Worm (Caenorhabditis elegans) whole organism, L2 larva: ENCODE measurements around the gene hda-1.

ENCODE experiments used
- R02D3.7 ChIP-seq: fragments of 150-350 bp; optimal IDR thresholded peaks from 2 replicates; lab custom pipeline; 2014; ENCODE audit warnings: missing biosample characterization, missing genetic modification characterization
- Y55F3AM.14 ChIP-seq: fragments of 200-800 bp; sonication (Bioruptor generic); optimal IDR thresholded peaks from 2 replicates; lab custom pipeline; 2018; ENCODE audit warnings: mild to moderate bottlenecking, missing genetic modification characterization, missing compliant biosample characterization
- ZK546.5 ChIP-seq: sonication (generic microtip); optimal IDR thresholded peaks from 2 replicates; lab custom pipeline; 2017; ENCODE audit warnings: missing biosample characterization, missing genetic modification characterization
- alr-1 ChIP-seq: fragments of 150-350 bp; optimal IDR thresholded peaks from 2 replicates; lab custom pipeline; 2014; ENCODE audit warnings: missing biosample characterization, missing genetic modification characterization
- aly-2 ChIP-seq: fragments of 150-350 bp; optimal IDR thresholded peaks from 2 replicates; lab custom pipeline; 2014; ENCODE audit warnings: missing biosample characterization, missing genetic modification characterization
- ama-1 ChIP-seq: fragments of 150-350 bp; optimal IDR thresholded peaks from 2 replicates; lab custom pipeline; 2018; ENCODE audit warnings: inconsistent platforms
- blmp-1 ChIP-seq: sonication (generic microtip); optimal IDR thresholded peaks from 2 replicates; lab custom pipeline; 2017; ENCODE audit warnings: missing genetic modification characterization, mild to moderate bottlenecking, missing compliant biosample characterization, antibody characterized with exemption, moderate library complexity; ENCODE audit not compliant: insufficient read depth
- ceh-82 ChIP-seq: fragments of 150-350 bp; optimal IDR thresholded peaks from 2 replicates; lab custom pipeline; 2014; ENCODE audit warnings: missing biosample characterization, missing genetic modification characterization
- crh-2 ChIP-seq: sonication (generic microtip); optimal IDR thresholded peaks from 2 replicates; lab custom pipeline; 2017; ENCODE audit warnings: missing biosample characterization, missing genetic modification characterization
- dmd-4 ChIP-seq: sonication (generic microtip); optimal IDR thresholded peaks from 2 replicates; lab custom pipeline; 2017; ENCODE audit warnings: missing biosample characterization, missing genetic modification characterization
- egl-27 ChIP-seq: sonication (generic microtip); optimal IDR thresholded peaks from 3 replicates; lab custom pipeline; 2017; ENCODE audit warnings: missing biosample characterization, missing genetic modification reagents, missing genetic modification characterization
- elt-1 ChIP-seq: fragments of 150-350 bp; optimal IDR thresholded peaks from 2 replicates; lab custom pipeline; 2014; ENCODE audit warnings: missing biosample characterization, missing genetic modification characterization
- elt-3 ChIP-seq: sonication (generic microtip); optimal IDR thresholded peaks from 2 replicates; lab custom pipeline; 2017; ENCODE audit warnings: missing biosample characterization, missing genetic modification characterization
- fos-1 ChIP-seq: fragments of 150-350 bp; optimal IDR thresholded peaks from 2 replicates; lab custom pipeline; 2014; ENCODE audit warnings: missing biosample characterization, missing genetic modification characterization
- gmeb-1 ChIP-seq: fragments of 150-350 bp; optimal IDR thresholded peaks from 2 replicates; lab custom pipeline; 2014; ENCODE audit warnings: missing biosample characterization, missing genetic modification characterization
- lin-11 ChIP-seq: fragments of 150-350 bp; sonication (generic microtip); optimal IDR thresholded peaks from 2 replicates; lab custom pipeline; 2014; ENCODE audit warnings: missing biosample characterization, missing genetic modification characterization, inconsistent platforms, mixed read lengths
- lin-13 ChIP-seq: fragments of 150-350 bp; optimal IDR thresholded peaks from 2 replicates; lab custom pipeline; 2014; ENCODE audit warnings: missing biosample characterization, missing genetic modification reagents, missing genetic modification characterization
- lin-39 ChIP-seq: fragments of 150-350 bp; optimal IDR thresholded peaks from 2 replicates; lab custom pipeline; 2014; ENCODE audit warnings: missing biosample characterization, missing genetic modification reagents, missing genetic modification characterization
- lsy-2 ChIP-seq, 2 experiments: fragments of 150-350 bp in 1 of 2; sonication (generic microtip) in 1 of 2; optimal IDR thresholded peaks; 2 replicates each; lab custom pipeline; 2014 to 2017; ENCODE audit warnings: missing biosample characterization in 2 of 2, missing genetic modification characterization in 2 of 2
- mab-5 ChIP-seq: fragments of 150-350 bp; optimal IDR thresholded peaks from 2 replicates; lab custom pipeline; 2014; ENCODE audit warnings: missing biosample characterization, missing genetic modification characterization
- mdl-1 ChIP-seq, 2 experiments: fragments of 150-350 bp in 1 of 2; sonication (generic microtip) in 1 of 2; optimal IDR thresholded peaks; 2 replicates each; lab custom pipeline; 2017; ENCODE audit warnings: missing biosample characterization in 2 of 2, missing genetic modification characterization in 2 of 2
- nhr-10 ChIP-seq: sonication (generic microtip); optimal IDR thresholded peaks from 2 replicates; lab custom pipeline; 2017; ENCODE audit warnings: missing biosample characterization, missing genetic modification characterization
- nhr-21 ChIP-seq: fragments of 150-350 bp; optimal IDR thresholded peaks from 2 replicates; lab custom pipeline; 2014; ENCODE audit warnings: missing biosample characterization, missing genetic modification characterization
- nhr-23 ChIP-seq: fragments of 150-350 bp; optimal IDR thresholded peaks from 2 replicates; lab custom pipeline; 2014; ENCODE audit warnings: missing biosample characterization, missing genetic modification reagents, missing genetic modification characterization
- nhr-25 ChIP-seq: fragments of 150-350 bp; sonication (generic microtip); optimal IDR thresholded peaks from 3 replicates; lab custom pipeline; 2014; ENCODE audit warnings: missing biosample characterization, missing genetic modification characterization
- nhr-77 ChIP-seq: fragments of 150-350 bp; optimal IDR thresholded peaks from 2 replicates; lab custom pipeline; 2014; ENCODE audit warnings: missing biosample characterization, missing genetic modification characterization
- peb-1 ChIP-seq: fragments of 150-350 bp; optimal IDR thresholded peaks from 2 replicates; lab custom pipeline; 2014; ENCODE audit warnings: missing biosample characterization, missing genetic modification characterization
- skn-1 ChIP-seq: sonication (generic microtip); optimal IDR thresholded peaks from 2 replicates; lab custom pipeline; 2017; ENCODE audit warnings: missing biosample characterization, missing genetic modification characterization
- sma-3 ChIP-seq: sonication (generic microtip); optimal IDR thresholded peaks from 2 replicates; lab custom pipeline; 2016; ENCODE audit warnings: missing genetic modification reagents, missing genetic modification characterization, missing compliant biosample characterization
- snpc-4 ChIP-seq: fragments of 150-350 bp; optimal IDR thresholded peaks from 2 replicates; lab custom pipeline; 2014; ENCODE audit warnings: missing biosample characterization, missing genetic modification characterization
- unc-39 ChIP-seq: fragments of 150-350 bp; optimal IDR thresholded peaks from 2 replicates; lab custom pipeline; 2014; ENCODE audit warnings: missing biosample characterization, missing genetic modification characterization
- unc-55 ChIP-seq: fragments of 150-350 bp; sonication (generic microtip); optimal IDR thresholded peaks from 3 replicates; lab custom pipeline; 2014; ENCODE audit warnings: missing biosample characterization, missing genetic modification reagents, missing genetic modification characterization
- unc-62 ChIP-seq: fragments of 150-350 bp; optimal IDR thresholded peaks from 2 replicates; lab custom pipeline; 2014; ENCODE audit warnings: missing biosample characterization, missing genetic modification reagents, missing genetic modification characterization
- ztf-1 ChIP-seq: fragments of 200-800 bp; sonication (Bioruptor generic); conservative IDR thresholded peaks from 2 replicates; pipeline ENCODE4 v1.3.6; 2022; ENCODE audit warnings: missing genetic modification characterization, missing compliant biosample characterization
- ztf-11 ChIP-seq: sonication (generic microtip); optimal IDR thresholded peaks from 2 replicates; lab custom pipeline; 2017; ENCODE audit warnings: missing biosample characterization, missing genetic modification characterization
- ztf-4 ChIP-seq: fragments of 150-350 bp; optimal IDR thresholded peaks from 2 replicates; lab custom pipeline; 2014; ENCODE audit warnings: missing biosample characterization, missing genetic modification characterization

hda-1 gene

ce11 chrV:14510746-14511145 lies 14.4 kb upstream of the hda-1 start, which contains the start of gene R02D5.9 (continued):
- TF ChIP-seq aly-2, result no peak
- no peak for TF ChIP-seq nhr-77 (tag; lab: Kevin White, UChicago)
- TF ChIP-seq egl-27 (tag; lab: Kevin White, UChicago), result peak; percentile 9
- TF ChIP-seq elt-1 (tag; lab: Kevin White, UChicago), result no peak
- TF ChIP-seq mab-5 (tag; lab: Kevin White, UChicago), result no peak
- TF ChIP-seq ztf-11 (tag; lab: Kevin White, UChicago), result no peak
- TF ChIP-seq crh-2 (tag; lab: Kevin White, UChicago), result no peak
- peak; percentile 72 for TF ChIP-seq nhr-21
- no peak for TF ChIP-seq gmeb-1
- no peak for TF ChIP-seq lin-39 (tag; lab: Kevin White, UChicago)
- TF ChIP-seq peb-1 (tag; lab: Kevin White, UChicago), result no peak
- TF ChIP-seq lsy-2 (tag; optimal IDR thresholded peaks at IDR 0.05; lab: Kevin White, UChicago), result no peak

ce11 chrV:14518010-14518409 lies 7.2 kb upstream of the hda-1 start, which contains the start of gene R02D5.6:
Gene R02D5.6 (minus strand): TSS chrV:14518110.
- TF ChIP-seq ama-1 (lab: Kevin White, UChicago) (no peak), crh-2 (tag; lab: Kevin White, UChicago) (no peak), R02D3.7 (tag; lab: Kevin White, UChicago) (no peak), blmp-1 (tag; lab: Kevin White, UChicago) (no peak), lin-11 (tag; lab: Kevin White, UChicago) (no peak), ceh-82 (tag; lab: Kevin White, UChicago) (no peak), mdl-1 (tag; optimal IDR thresholded peaks at IDR 0.05; lab: Kevin White, UChicago) (no peak), ztf-4 (tag; lab: Kevin White, UChicago) (no peak), nhr-77 (tag; lab: Kevin White, UChicago) (no peak), aly-2 (no peak), lin-39 (tag; lab: Kevin White, UChicago) (no peak), dmd-4 (tag; lab: Kevin White, UChicago) (no peak), nhr-10 (tag; lab: Kevin White, UChicago) (no peak), nhr-25 (tag; lab: Kevin White, UChicago) (no peak), ztf-1 (GFP tag; lab: Robert Waterston, UW) (no peak), peb-1 (tag; lab: Kevin White, UChicago) (no peak)
- TF ChIP-seq, all 48 proteins: peak for 0

- TF ChIP-seq mdl-1 (tag; optimal IDR thresholded peaks at IDR 0.05; lab: Kevin White, UChicago) (no peak), Y55F3AM.14 (no peak), nhr-10 (tag; lab: Kevin White, UChicago) (no peak)
These were observed 5.9 kb upstream of the hda-1 start, which contains the start of gene R02D5.8 for ce11 chrV:14519268-14519667. Gene R02D5.8 (minus strand): TSS chrV:14519368.

- TF ChIP-seq unc-39 (tag; lab: Kevin White, UChicago) (no peak), sma-3 (GFP tag; lab: Kevin White, UChicago) (no peak), unc-55 (no peak), lin-11 (tag; lab: Kevin White, UChicago) (no peak), Y55F3AM.14 (no peak), ZK546.5 (tag; lab: Kevin White, UChicago) (no peak), mab-5 (tag; lab: Kevin White, UChicago) (no peak), nhr-25 (tag; lab: Kevin White, UChicago) (no peak)
These were observed 4.2 kb upstream of the hda-1 start, which contains the start of gene C53A5.17 for ce11 chrV:14521000-14521399. Gene C53A5.17 (minus strand): TSS chrV:14521100.

- TF ChIP-seq nhr-77 (tag; lab: Kevin White, UChicago), result no peak
- TF ChIP-seq elt-3, result no peak
- TF ChIP-seq unc-62 (GFP tag; lab: Kevin White, UChicago), result no peak
- no peak for TF ChIP-seq dmd-4 (tag; lab: Kevin White, UChicago)
- no peak for TF ChIP-seq lin-13 (GFP tag; lab: Kevin White, UChicago)
- no peak for TF ChIP-seq gmeb-1
- no peak for TF ChIP-seq ztf-1 (GFP tag; lab: Robert Waterston, UW)
- TF ChIP-seq lsy-2 (tag; optimal IDR thresholded peaks at IDR 0.05; lab: Kevin White, UChicago), result no peak
- TF ChIP-seq ceh-82 (tag; lab: Kevin White, UChicago), result no peak
- TF ChIP-seq mdl-1 (tag; optimal IDR thresholded peaks at IDR 0.05; lab: Kevin White, UChicago), result no peak
- no peak for TF ChIP-seq skn-1 (tag; lab: Kevin White, UChicago)
- TF ChIP-seq unc-55, result no peak
- no peak for TF ChIP-seq aly-2
- no peak for TF ChIP-seq nhr-23 (tag; lab: Kevin White, UChicago)
- no peak for TF ChIP-seq fos-1 (tag; lab: Kevin White, UChicago)
- TF ChIP-seq ZK546.5 (tag; lab: Kevin White, UChicago), result no peak
- TF ChIP-seq alr-1, result no peak
- TF ChIP-seq snpc-4 (tag; lab: Kevin White, UChicago), result no peak
- TF ChIP-seq nhr-25 (tag; lab: Kevin White, UChicago), result no peak
These were observed 2.7 kb upstream of the hda-1 start, which contains the start of gene C53A5.16 for ce11 chrV:14522514-14522913. Gene C53A5.16 (minus strand): TSS chrV:14522614.
